Worm (Caenorhabditis elegans) whole organism, mixed stage, embryonic: ENCODE measurements around the gene W10D9.1.

ENCODE experiments used
- ceh-43 ChIP-seq: fragments of 200-800 bp; sonication (Bioruptor generic); optimal IDR thresholded peaks from 2 replicates; lab custom pipeline; 2018; ENCODE audit warnings: mild to moderate bottlenecking, missing genetic modification characterization, moderate library complexity, missing compliant biosample characterization
- ces-1 ChIP-seq: fragments of 150-350 bp; optimal IDR thresholded peaks from 2 replicates; lab custom pipeline; 2014; ENCODE audit warnings: missing biosample characterization, missing genetic modification reagents, missing genetic modification characterization
- drap-1 ChIP-seq: fragments of 200-800 bp; sonication (Bioruptor generic); optimal IDR thresholded peaks from 3 replicates; lab custom pipeline; 2018; ENCODE audit warnings: mild to moderate bottlenecking, missing genetic modification characterization, missing compliant biosample characterization
- lsy-2 ChIP-seq: fragments of 150-350 bp; optimal IDR thresholded peaks from 2 replicates; lab custom pipeline; 2014; ENCODE audit warnings: missing biosample characterization, missing genetic modification characterization
- mep-1 ChIP-seq: fragments of 150-350 bp; optimal IDR thresholded peaks from 2 replicates; lab custom pipeline; 2017; ENCODE audit warnings: missing biosample characterization, missing genetic modification reagents, missing genetic modification characterization, inconsistent platforms
- nhr-237 ChIP-seq: fragments of 150-350 bp; optimal IDR thresholded peaks from 2 replicates; lab custom pipeline; 2014; ENCODE audit warnings: missing biosample characterization, missing genetic modification characterization
- unc-39 ChIP-seq: fragments of 150-350 bp; optimal IDR thresholded peaks from 2 replicates; lab custom pipeline; 2014; ENCODE audit warnings: missing biosample characterization, missing genetic modification characterization
- unc-62 ChIP-seq: fragments of 150-350 bp; optimal IDR thresholded peaks from 2 replicates; lab custom pipeline; 2014; ENCODE audit warnings: missing biosample characterization, missing genetic modification reagents, missing genetic modification characterization
- ztf-11 ChIP-seq: fragments of 150-350 bp; optimal IDR thresholded peaks from 2 replicates; lab custom pipeline; 2014; ENCODE audit warnings: missing biosample characterization, missing genetic modification characterization

- TF ChIP-seq unc-39 (no peak), unc-62 (GFP tag; lab: Kevin White, UChicago) (no peak), mep-1 (tag; lab: Kevin White, UChicago) (no peak), ztf-11 (no peak), nhr-237 (no peak), drap-1 (GFP tag; lab: Kevin White, UChicago) (no peak), lsy-2 (tag; lab: Kevin White, UChicago) (no peak), ces-1 (GFP tag; lab: Kevin White, UChicago) (no peak), ceh-43 (GFP tag; lab: Kevin White, UChicago) (no peak)
Measured at ce11 chrII:467265-467664, 12.5 kb downstream of the W10D9.1 start, which contains the start of gene nfyb-1.
